Worm (Caenorhabditis elegans) whole organism, L1 larva: Measurements from ENCODE around the gene C08H9.18.

Source experiments
- C04F5.9 ChIP-seq: sonication (generic microtip); optimal IDR thresholded peaks from 2 replicates; lab custom pipeline; 2016; ENCODE audit warnings: missing genetic modification characterization, missing compliant biosample characterization
- C34B4.2 ChIP-seq: sonication (generic microtip); optimal IDR thresholded peaks from 2 replicates; lab custom pipeline; 2017; ENCODE audit warnings: mild to moderate bottlenecking, missing genetic modification characterization, missing compliant biosample characterization
- aha-1 ChIP-seq: fragments of 150-350 bp; optimal IDR thresholded peaks from 2 replicates; lab custom pipeline; 2014; ENCODE audit warnings: missing biosample characterization, missing genetic modification characterization
- alr-1 ChIP-seq: fragments of 200-800 bp; sonication (Bioruptor generic); optimal IDR thresholded peaks from 2 replicates; lab custom pipeline; 2018; ENCODE audit warnings: borderline replicate concordance, mild to moderate bottlenecking, missing genetic modification characterization, missing compliant biosample characterization
- aly-2 ChIP-seq: fragments of 150-350 bp; optimal IDR thresholded peaks from 2 replicates; lab custom pipeline; 2014; ENCODE audit warnings: missing biosample characterization, missing genetic modification characterization
- blmp-1 ChIP-seq: fragments of 150-350 bp; optimal IDR thresholded peaks from 2 replicates; lab custom pipeline; 2014; ENCODE audit warnings: missing biosample characterization, missing genetic modification characterization
- ceh-63 ChIP-seq: fragments of 200-800 bp; sonication (Bioruptor generic); optimal IDR thresholded peaks from 2 replicates; lab custom pipeline; 2018; ENCODE audit warnings: mild to moderate bottlenecking, missing genetic modification characterization, missing compliant biosample characterization
- ceh-8 ChIP-seq: fragments of 200-800 bp; sonication (Bioruptor generic); optimal IDR thresholded peaks from 2 replicates; lab custom pipeline; 2018; ENCODE audit warnings: mild to moderate bottlenecking, missing genetic modification characterization, moderate library complexity, missing compliant biosample characterization
- ceh-88 ChIP-seq: fragments of 200-800 bp; sonication (Bioruptor generic); IDR thresholded peaks from 2 replicates; pipeline ENCODE4 v1.3.6; 2022; ENCODE audit warnings: missing genetic modification characterization, missing compliant biosample characterization
- ceh-90 ChIP-seq: sonication (generic microtip); optimal IDR thresholded peaks from 2 replicates; lab custom pipeline; 2016; ENCODE audit warnings: missing genetic modification characterization, missing compliant biosample characterization
- efl-1 ChIP-seq, 4 experiments: fragments of 150-350 bp; optimal IDR thresholded peaks in 3 of 4; peaks in 1 of 4; 1 replicate in 1 of 4; 2 replicates in 3 of 4; lab custom pipeline; 2014; ENCODE audit warnings: missing biosample characterization in 2 of 4, missing genetic modification characterization in 2 of 4, missing genetic modification reagents in 2 of 4
- efl-3 ChIP-seq: fragments of 200-800 bp; sonication (Bioruptor generic); optimal IDR thresholded peaks from 2 replicates; lab custom pipeline; 2018; ENCODE audit warnings: mild to moderate bottlenecking, missing genetic modification characterization, missing compliant biosample characterization
- egl-27 ChIP-seq, 2 experiments: fragments of 150-350 bp in 1 of 2; sonication (generic microtip); optimal IDR thresholded peaks; 3 replicates each; lab custom pipeline; 2017 to 2018; ENCODE audit warnings: missing biosample characterization in 2 of 2, missing genetic modification characterization in 2 of 2, missing genetic modification reagents in 2 of 2
- elt-2 ChIP-seq: sonication (generic microtip); optimal IDR thresholded peaks from 2 replicates; lab custom pipeline; 2016; ENCODE audit warnings: missing genetic modification characterization, mild to moderate bottlenecking, inconsistent platforms, missing compliant biosample characterization, missing genetic modification reagents
- ets-5 ChIP-seq: fragments of 200-800 bp; sonication (Bioruptor generic); IDR thresholded peaks from 2 replicates; pipeline ENCODE4 v1.3.6; 2022; ENCODE audit warnings: missing genetic modification characterization, missing compliant biosample characterization
- fkh-10 ChIP-seq: sonication (generic microtip); optimal IDR thresholded peaks from 2 replicates; lab custom pipeline; 2017; ENCODE audit warnings: missing biosample characterization, missing genetic modification reagents, missing genetic modification characterization
- fkh-4 ChIP-seq: sonication (generic microtip); optimal IDR thresholded peaks from 2 replicates; lab custom pipeline; 2016; ENCODE audit warnings: missing compliant biosample characterization, missing genetic modification characterization, borderline replicate concordance
- hlh-17 ChIP-seq: fragments of 200-800 bp; sonication (Bioruptor generic); optimal IDR thresholded peaks from 2 replicates; lab custom pipeline; 2018; ENCODE audit warnings: missing genetic modification characterization, mild to moderate bottlenecking, missing compliant biosample characterization, moderate library complexity, borderline replicate concordance
- isw-1 ChIP-seq: fragments of 200-800 bp; sonication (Bioruptor generic); IDR thresholded peaks from 2 replicates; pipeline ENCODE4 v1.3.6; 2022; ENCODE audit warnings: missing genetic modification characterization, missing compliant biosample characterization
- jun-1 ChIP-seq: fragments of 150-350 bp; optimal IDR thresholded peaks from 2 replicates; lab custom pipeline; 2014; ENCODE audit warnings: missing biosample characterization, missing genetic modification reagents, missing genetic modification characterization
- lin-14 ChIP-seq: fragments of 200-800 bp; sonication (Bioruptor generic); optimal IDR thresholded peaks from 2 replicates; lab custom pipeline; 2018; ENCODE audit warnings: mild to moderate bottlenecking, missing genetic modification characterization, moderate library complexity, missing compliant biosample characterization
- lin-15B ChIP-seq: fragments of 150-350 bp; sonication (generic microtip); optimal IDR thresholded peaks from 3 replicates; lab custom pipeline; 2014; ENCODE audit warnings: missing biosample characterization, missing genetic modification characterization
- lin-35 ChIP-seq, 2 experiments: fragments of 150-350 bp; optimal IDR thresholded peaks; 2 replicates each; lab custom pipeline; 2014; ENCODE audit warnings: missing biosample characterization in 2 of 2, missing genetic modification characterization in 2 of 2, missing genetic modification reagents in 2 of 2
- lin-39 ChIP-seq: fragments of 150-350 bp; optimal IDR thresholded peaks from 2 replicates; lab custom pipeline; 2014; ENCODE audit warnings: missing biosample characterization, missing genetic modification reagents, missing genetic modification characterization
- lir-3 ChIP-seq: sonication (generic microtip); optimal IDR thresholded peaks from 2 replicates; lab custom pipeline; 2016; ENCODE audit warnings: mild to moderate bottlenecking, missing genetic modification characterization, moderate library complexity, missing compliant biosample characterization; ENCODE audit not compliant: poor library complexity
- mef-2 ChIP-seq: fragments of 150-350 bp; optimal IDR thresholded peaks from 2 replicates; lab custom pipeline; 2014; ENCODE audit warnings: missing biosample characterization, missing genetic modification characterization
- nhr-11 ChIP-seq: fragments of 150-350 bp; optimal IDR thresholded peaks from 2 replicates; lab custom pipeline; 2014; ENCODE audit warnings: missing biosample characterization, missing genetic modification characterization
- nhr-20 ChIP-seq: sonication (generic microtip); optimal IDR thresholded peaks from 2 replicates; lab custom pipeline; 2016; ENCODE audit warnings: mild to moderate bottlenecking, missing genetic modification characterization, missing compliant biosample characterization
- nhr-28 ChIP-seq: fragments of 150-350 bp; optimal IDR thresholded peaks from 2 replicates; lab custom pipeline; 2014; ENCODE audit warnings: missing biosample characterization, missing genetic modification characterization
- nhr-76 ChIP-seq: sonication (generic microtip); optimal IDR thresholded peaks from 2 replicates; lab custom pipeline; 2017; ENCODE audit warnings: missing biosample characterization, missing genetic modification characterization
- nhr-77 ChIP-seq: fragments of 150-350 bp; optimal IDR thresholded peaks from 2 replicates; lab custom pipeline; 2014; ENCODE audit warnings: missing biosample characterization, missing genetic modification characterization
- nhr-85 ChIP-seq: sonication (generic microtip); peaks from one replicate; lab custom pipeline; 2016; ENCODE audit warnings: missing genetic modification characterization, inconsistent platforms, missing compliant biosample characterization
- rnt-1 ChIP-seq: sonication (generic microtip); optimal IDR thresholded peaks from 2 replicates; lab custom pipeline; 2016; ENCODE audit warnings: mild to moderate bottlenecking, missing genetic modification characterization, moderate library complexity, missing compliant biosample characterization
- snpc-4 ChIP-seq: fragments of 150-350 bp; optimal IDR thresholded peaks from 2 replicates; lab custom pipeline; 2014; ENCODE audit warnings: missing biosample characterization, missing genetic modification characterization
- sox-4 ChIP-seq: sonication (generic microtip); optimal IDR thresholded peaks from 2 replicates; lab custom pipeline; 2016; ENCODE audit warnings: missing genetic modification characterization, missing compliant biosample characterization
- sptf-1 ChIP-seq: fragments of 150-350 bp; optimal IDR thresholded peaks from 2 replicates; lab custom pipeline; 2014; ENCODE audit warnings: missing biosample characterization, missing genetic modification characterization
- sup-37 ChIP-seq: fragments of 200-800 bp; sonication (Bioruptor generic); optimal IDR thresholded peaks from 2 replicates; lab custom pipeline; 2018; ENCODE audit warnings: mild to moderate bottlenecking, missing genetic modification characterization, missing compliant biosample characterization
- tbx-2 ChIP-seq: sonication (generic microtip); optimal IDR thresholded peaks from 2 replicates; lab custom pipeline; 2016; ENCODE audit warnings: missing genetic modification characterization, missing compliant biosample characterization
- unc-62 ChIP-seq: fragments of 150-350 bp; optimal IDR thresholded peaks from 2 replicates; lab custom pipeline; 2014; ENCODE audit warnings: missing biosample characterization, missing genetic modification reagents, missing genetic modification characterization
- unc-98 ChIP-seq: fragments of 200-800 bp; sonication (Bioruptor generic); IDR thresholded peaks from 2 replicates; pipeline ENCODE4 v1.3.6; 2022; ENCODE audit warnings: missing genetic modification characterization, missing compliant biosample characterization
- xbp-1 ChIP-seq: sonication (generic microtip); optimal IDR thresholded peaks from 2 replicates; lab custom pipeline; 2016; ENCODE audit warnings: missing genetic modification characterization, missing compliant biosample characterization
- zip-4 ChIP-seq: fragments of 200-800 bp; sonication (Bioruptor generic); optimal IDR thresholded peaks from 2 replicates; lab custom pipeline; 2018; ENCODE audit warnings: mild to moderate bottlenecking, missing genetic modification characterization, moderate library complexity, missing compliant biosample characterization
- ztf-11 ChIP-seq, 2 experiments: sonication (generic microtip); optimal IDR thresholded peaks; 2 replicates each; lab custom pipeline; 2016 to 2017; ENCODE audit warnings: missing genetic modification characterization in 2 of 2, missing biosample characterization in 1 of 2, missing compliant biosample characterization in 1 of 2

C08H9.18 gene

ce11 chrII:9892409-9892808, 30.4 kb upstream of the C08H9.18 start, which contains the start of gene C08H9.16 (continued):
- peak; percentile 45 for TF ChIP-seq blmp-1
- no peak for TF ChIP-seq aha-1
- no peak for TF ChIP-seq ceh-90 (tag; lab: Kevin White, UChicago)
- no peak for TF ChIP-seq ztf-11 (tag; optimal IDR thresholded peaks at IDR 0.05; lab: Kevin White, UChicago)
- TF ChIP-seq lir-3: no peak
- no peak for TF ChIP-seq snpc-4 (tag; lab: Kevin White, UChicago)
- no peak for TF ChIP-seq nhr-76 (tag; lab: Kevin White, UChicago)
- no peak for TF ChIP-seq alr-1 (tag; lab: Kevin White, UChicago)
- no peak for TF ChIP-seq C34B4.2
- no peak for TF ChIP-seq sox-4 (tag; lab: Kevin White, UChicago)
- no peak for TF ChIP-seq sup-37 (GFP tag; lab: Kevin White, UChicago)
- TF ChIP-seq efl-1 (optimal IDR thresholded peaks at IDR 0.05; lab: Kevin White, UChicago): peak; percentile 63 to 68
- TF ChIP-seq efl-1 (GFP tag; optimal IDR thresholded peaks at IDR 0.05 in 1 of 2; lab: Kevin White, UChicago): peak; percentile 53 to 94
- no peak for TF ChIP-seq aly-2
- TF ChIP-seq jun-1: no peak
- TF ChIP-seq lin-14 (GFP tag; lab: Kevin White, UChicago): peak; percentile 38
- TF ChIP-seq ceh-63 (GFP tag; lab: Kevin White, UChicago): no peak
- TF ChIP-seq sptf-1 (tag; lab: Kevin White, UChicago): no peak
- TF ChIP-seq lin-15B (tag; lab: Kevin White, UChicago): peak; percentile 46
- no peak for TF ChIP-seq ets-5 (GFP tag; lab: Robert Waterston, UW)
- no peak for TF ChIP-seq lin-39 (tag; lab: Kevin White, UChicago)
- TF ChIP-seq isw-1 (GFP tag; lab: Robert Waterston, UW): peak; percentile 9; the same call in 1 of the 2 replicates
- peak; percentile 7 for TF ChIP-seq nhr-20 (tag; lab: Kevin White, UChicago)
- no peak for TF ChIP-seq nhr-77
- TF ChIP-seq ceh-88: no peak
- TF ChIP-seq unc-62 (GFP tag; lab: Kevin White, UChicago): no peak
- TF ChIP-seq ceh-8: no peak
- TF ChIP-seq unc-98 (GFP tag; lab: Robert Waterston, UW): no peak
- no peak for TF ChIP-seq fkh-10
- TF ChIP-seq rnt-1 (tag; lab: Kevin White, UChicago): peak; percentile 17
- TF ChIP-seq elt-2 (tag; lab: Kevin White, UChicago): no peak
- peak; percentile 30 to 71 for TF ChIP-seq lin-35 (GFP tag; optimal IDR thresholded peaks at IDR 0.05; lab: Kevin White, UChicago)
- no peak for TF ChIP-seq hlh-17 (GFP tag; lab: Kevin White, UChicago)
- no peak for TF ChIP-seq nhr-11 (tag; lab: Kevin White, UChicago)
- no peak for TF ChIP-seq efl-3 (GFP tag; lab: Kevin White, UChicago)
- TF ChIP-seq nhr-28 (tag; lab: Kevin White, UChicago): no peak

- TF ChIP-seq egl-27 (tag; optimal IDR thresholded peaks at IDR 0.05; lab: Kevin White, UChicago) (no peak), nhr-77 (no peak), C04F5.9 (tag; lab: Kevin White, UChicago) (no peak), ceh-88 (no peak), hlh-17 (GFP tag; lab: Kevin White, UChicago) (no peak), nhr-85 (tag; lab: Kevin White, UChicago) (peak; percentile 1), fkh-4 (no peak), isw-1 (GFP tag; lab: Robert Waterston, UW) (no peak), ceh-90 (tag; lab: Kevin White, UChicago) (no peak), unc-98 (GFP tag; lab: Robert Waterston, UW) (no peak), tbx-2 (no peak), lin-14 (GFP tag; lab: Kevin White, UChicago) (no peak), mef-2 (no peak), efl-1 (optimal IDR thresholded peaks at IDR 0.05; lab: Kevin White, UChicago) (no peak), efl-1 (GFP tag; optimal IDR thresholded peaks at IDR 0.05 in 1 of 2; lab: Kevin White, UChicago) (peak in 1 of 2 experiments; percentile 90), zip-4 (no peak), xbp-1 (tag; lab: Kevin White, UChicago) (no peak)
- TF ChIP-seq, all 84 proteins: peak for 2
These were observed 29.8 kb upstream of the C08H9.18 start for ce11 chrII:9891823-9892222.
